Fruit fly (Drosophila melanogaster): ENCODE data around the gene CG16711.

The CG16711 gene

DNA sequence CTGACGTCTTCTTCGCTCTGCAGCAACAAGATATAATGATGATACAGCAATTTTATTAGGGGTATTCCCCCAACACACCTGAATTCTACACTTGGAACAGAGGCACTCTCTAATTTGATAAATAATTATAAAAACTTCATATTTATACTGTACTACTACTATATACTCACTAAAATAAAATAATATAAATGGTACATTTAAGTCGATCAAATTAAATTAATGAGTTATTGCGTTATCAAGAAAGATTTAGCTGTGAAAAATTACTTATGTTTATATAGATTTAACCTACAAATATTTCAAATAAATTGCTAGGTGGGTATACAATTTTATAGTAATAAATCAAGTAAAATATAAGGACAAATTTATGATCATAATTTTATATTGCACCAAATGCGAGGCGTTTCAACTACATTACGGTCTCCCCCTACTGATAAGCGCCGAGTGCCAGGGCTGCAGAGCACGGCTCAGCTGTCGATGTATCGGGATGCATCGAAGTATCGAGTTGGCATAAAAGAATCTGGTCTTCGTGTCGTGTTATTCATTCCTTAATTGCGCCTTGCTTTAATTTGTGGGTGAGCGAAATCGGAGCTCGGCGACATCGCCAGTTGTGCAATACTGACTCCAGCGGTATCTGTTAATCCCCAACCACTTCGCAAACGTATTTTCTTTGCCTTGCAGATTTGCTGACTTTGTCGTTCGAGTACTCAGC is 9.9 kb downstream of the CG16711 start, which contains the start of gene vsg (continued):
- TF ChIP-seq CrebB (tag; optimal IDR thresholded peaks at IDR 0.05): peak; percentile 6
- TF ChIP-seq CG18476 (GFP tag; optimal IDR thresholded peaks at IDR 0.05): peak; percentile 75
- TF ChIP-seq CG15514 (GFP tag; optimal IDR thresholded peaks at IDR 0.05): peak; percentile 38
- no peak for TF ChIP-seq fd102C (GFP tag; optimal IDR thresholded peaks at IDR 0.05)
- peak; percentile 59; the same call in 1 of the 2 replicates for TF ChIP-seq CG32772 (GFP tag; IDR thresholded peaks at IDR 0.05)
- no peak for TF ChIP-seq ash1 (GFP tag; optimal IDR thresholded peaks at IDR 0.05)
- TF ChIP-seq CG7928 (GFP tag; optimal IDR thresholded peaks at IDR 0.05): peak; percentile 92
- no peak for TF ChIP-seq tio (GFP tag; optimal IDR thresholded peaks at IDR 0.05)
- peak; percentile 60; the same call in 1 of the 2 replicates for TF ChIP-seq CG10366 (GFP tag; IDR thresholded peaks at IDR 0.05)
- TF ChIP-seq bowl (GFP tag; IDR thresholded peaks at IDR 0.05): no peak
- peak; percentile 42 for TF ChIP-seq Lhr (GFP tag; optimal IDR thresholded peaks at IDR 0.05)
- TF ChIP-seq CoRest (tag; optimal IDR thresholded peaks at IDR 0.05): peak; percentile 94
- peak; percentile 13 for TF ChIP-seq CG3065 (GFP tag; optimal IDR thresholded peaks at IDR 0.05)
- TF ChIP-seq az2 (GFP tag; optimal IDR thresholded peaks at IDR 0.05): peak; percentile 83
- peak; percentile 87 for TF ChIP-seq CG9437 (GFP tag; optimal IDR thresholded peaks at IDR 0.05)
- TF ChIP-seq tx (GFP tag; optimal IDR thresholded peaks at IDR 0.05): peak; percentile 6
- TF ChIP-seq CG1602 (GFP tag; optimal IDR thresholded peaks at IDR 0.05): peak; percentile 82
- TF ChIP-seq gsb-n (tag; optimal IDR thresholded peaks at IDR 0.05): peak; percentile 68
- TF ChIP-seq D19A (tag; optimal IDR thresholded peaks at IDR 0.05): peak; percentile 78
- TF ChIP-seq CG9797 (GFP tag; optimal IDR thresholded peaks at IDR 0.05): peak; percentile 54
- TF ChIP-seq E2f1 (GFP tag; IDR thresholded peaks at IDR 0.05): peak; percentile 52; the same call in 1 of the 2 replicates
- TF ChIP-seq cad (GFP tag; optimal IDR thresholded peaks at IDR 0.05): no peak
- TF ChIP-seq CG18619 (GFP tag; optimal IDR thresholded peaks at IDR 0.05): peak; percentile 74
- TF ChIP-seq Hey (tag; optimal IDR thresholded peaks at IDR 0.05): peak; percentile 49
- TF ChIP-seq Ada2b (GFP tag; IDR thresholded peaks at IDR 0.05): no peak; the same call in 1 of the 2 replicates
- no peak for TF ChIP-seq Taf1 (GFP tag; IDR thresholded peaks at IDR 0.05)
- TF ChIP-seq Hr39 (optimal IDR thresholded peaks at IDR 0.05): no peak
- TF ChIP-seq Dek (tag; optimal IDR thresholded peaks at IDR 0.05): peak; percentile 81
- TF ChIP-seq zfh1 (GFP tag; IDR thresholded peaks at IDR 0.05): peak; percentile 5; the same call in 1 of the 3 replicates
- TF ChIP-seq pho (GFP tag; optimal IDR thresholded peaks at IDR 0.05): peak; percentile 57
- peak; percentile 90 for TF ChIP-seq CG2678 (tag; optimal IDR thresholded peaks at IDR 0.05)
- peak; percentile 59 for TF ChIP-seq Xrp1 (GFP tag; IDR thresholded peaks at IDR 0.05)
- peak; percentile 31 for TF ChIP-seq Hand (GFP tag; optimal IDR thresholded peaks at IDR 0.05)
- TF ChIP-seq CG6654 (GFP tag; optimal IDR thresholded peaks at IDR 0.05): peak; percentile 53
- TF ChIP-seq Dfd (GFP tag; optimal IDR thresholded peaks at IDR 0.05): no peak
- TF ChIP-seq CG7556 (GFP tag; optimal IDR thresholded peaks at IDR 0.05): peak; percentile 79
- peak in 1 of 3 experiments; percentile 91 for TF ChIP-seq lola (GFP tag; optimal IDR thresholded peaks at IDR 0.05)
- TF ChIP-seq ro (GFP tag; IDR thresholded peaks at IDR 0.05): 0 out of 2 replicates have a peak, but pooled peaks have one; percentile 57
- TF ChIP-seq HLH4C (GFP tag; IDR thresholded peaks at IDR 0.05; ENCODE audit: partially characterized antibody): peak; percentile 80
- TF ChIP-seq vvl (GFP tag; IDR thresholded peaks at IDR 0.05): peak; percentile 69
- peak; percentile 29 for TF ChIP-seq CG12299 (tag; optimal IDR thresholded peaks at IDR 0.05)
- peak; percentile 41 for TF ChIP-seq Vsx1 (GFP tag; optimal IDR thresholded peaks at IDR 0.05)
- TF ChIP-seq Med (GFP tag): peak; percentile 89
- TF ChIP-seq Lim3 (GFP tag; IDR thresholded peaks at IDR 0.05): no peak
- TF ChIP-seq CG4617 (GFP tag; optimal IDR thresholded peaks at IDR 0.05; ENCODE audit: borderline replicate concordance): peak; percentile 90
- TF ChIP-seq slou (GFP tag; optimal IDR thresholded peaks at IDR 0.05): peak; percentile 85
- peak; percentile 83 for TF ChIP-seq dmrt11E (tag; optimal IDR thresholded peaks at IDR 0.05)
- TF ChIP-seq kni (GFP tag; optimal IDR thresholded peaks at IDR 0.05): no peak
- TF ChIP-seq bigmax (GFP tag; optimal IDR thresholded peaks at IDR 0.05): no peak

Measured in whole organism, embryonic.